Worm (Caenorhabditis elegans): ENCODE data around the gene ZK856.19.

ZK856.19 gene

ce11 chrV:10243105-10243504, 38.4 kb upstream of the ZK856.19 start, which contains the start of gene C12D8.9:
Gene C12D8.9, minus strand, starts transcription at chrV:10243205.
- no peak for TF ChIP-seq ceh-63 (GFP tag; optimal IDR thresholded peaks at IDR 0.05)
- no peak for TF ChIP-seq nhr-85 (tag)
- no peak for TF ChIP-seq pqm-1 (tag; optimal IDR thresholded peaks at IDR 0.05)
- TF ChIP-seq Y116A8C.19 (tag; optimal IDR thresholded peaks at IDR 0.05; ENCODE audit: borderline replicate concordance) = no peak
- no peak for TF ChIP-seq lsy-2 (tag; optimal IDR thresholded peaks at IDR 0.05)
- no peak for TF ChIP-seq hpl-2 (GFP tag; optimal IDR thresholded peaks at IDR 0.05)
- no peak for TF ChIP-seq unc-62 (GFP tag; optimal IDR thresholded peaks at IDR 0.05)
- no peak for TF ChIP-seq vab-15 (tag; optimal IDR thresholded peaks at IDR 0.05)
- TF ChIP-seq snpc-4 (tag; optimal IDR thresholded peaks at IDR 0.05) = no peak
- TF ChIP-seq ceh-8 (GFP tag; optimal IDR thresholded peaks at IDR 0.05) = no peak
- no peak for TF ChIP-seq pag-3 (tag; optimal IDR thresholded peaks at IDR 0.05; ENCODE audit: borderline replicate concordance, insufficient read depth)
- no peak for TF ChIP-seq aly-2 (tag; optimal IDR thresholded peaks at IDR 0.05)
- no peak for TF ChIP-seq aha-1 (tag; optimal IDR thresholded peaks at IDR 0.05)
- no peak for TF ChIP-seq efl-1 (optimal IDR thresholded peaks at IDR 0.05)
- TF ChIP-seq efl-1 (GFP tag; optimal IDR thresholded peaks at IDR 0.05 in 1 of 2) = no peak
- no peak for TF ChIP-seq ceh-88 (GFP tag; IDR thresholded peaks at IDR 0.05)
- no peak for TF ChIP-seq blmp-1 (tag; optimal IDR thresholded peaks at IDR 0.05)
- no peak for TF ChIP-seq sptf-1 (tag; optimal IDR thresholded peaks at IDR 0.05)
- TF ChIP-seq nhr-77 (tag; optimal IDR thresholded peaks at IDR 0.05) = no peak

ce11 chrV:10241121-10241803, 36.5 kb upstream of the ZK856.19 start, which contains the start of the genes C12D8.21 and col-148:
Gene C12D8.21, minus strand, starts transcription at chrV:10241188.
Gene col-148, plus strand, starts transcription at chrV:10241753.
- peak; percentile 96 for TF ChIP-seq dsc-1 (tag; optimal IDR thresholded peaks at IDR 0.05)
- no peak for TF ChIP-seq tlp-1 (tag; optimal IDR thresholded peaks at IDR 0.05)
- TF ChIP-seq nhr-11 (tag; optimal IDR thresholded peaks at IDR 0.05) = no peak
- no peak for TF ChIP-seq fkh-4 (tag; optimal IDR thresholded peaks at IDR 0.05; ENCODE audit: borderline replicate concordance)
- no peak for TF ChIP-seq xbp-1 (tag; optimal IDR thresholded peaks at IDR 0.05)
- TF ChIP-seq sox-4 (tag; optimal IDR thresholded peaks at IDR 0.05) = peak; percentile 22
- no peak for TF ChIP-seq zip-4 (GFP tag; optimal IDR thresholded peaks at IDR 0.05)
- no peak for TF ChIP-seq pag-3 (tag; optimal IDR thresholded peaks at IDR 0.05; ENCODE audit: borderline replicate concordance, insufficient read depth)
- TF ChIP-seq nhr-71 (tag; optimal IDR thresholded peaks at IDR 0.05) = peak; percentile 11
- peak; percentile 62 for TF ChIP-seq pax-3 (tag; optimal IDR thresholded peaks at IDR 0.05)
- TF ChIP-seq nhr-90 (tag; optimal IDR thresholded peaks at IDR 0.05; ENCODE audit: poor library complexity) = no peak
- TF ChIP-seq nhr-47 (tag; optimal IDR thresholded peaks at IDR 0.05) = peak; percentile 35
- TF ChIP-seq fkh-8 (tag; optimal IDR thresholded peaks at IDR 0.05) = peak; percentile 72
- no peak for TF ChIP-seq alr-1 (tag; optimal IDR thresholded peaks at IDR 0.05; ENCODE audit: borderline replicate concordance)

DNA sequence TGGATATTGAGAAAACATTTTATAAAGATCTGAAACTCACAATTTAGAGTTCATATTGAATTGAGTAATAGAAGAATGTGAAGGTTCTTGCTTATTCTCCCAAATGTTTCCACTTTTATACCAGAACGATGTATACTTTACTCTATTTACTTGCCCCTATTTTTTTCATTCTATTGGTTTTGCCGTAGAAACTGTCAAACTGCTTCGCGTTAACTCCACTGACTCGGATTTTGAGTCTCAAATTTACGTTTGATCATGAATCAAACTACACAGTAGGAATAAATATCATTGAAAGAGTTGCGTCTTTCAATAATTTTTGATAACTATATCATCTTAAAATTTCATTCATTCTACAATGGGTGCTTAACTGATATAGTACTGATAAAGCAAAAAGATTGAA, 35.1 kb upstream of the ZK856.19 start, which contains the start of gene fipr-8:
TSS of gene fipr-8 (minus strand) at position 101 of the 400 bp plus-strand sequence.
- TF ChIP-seq lsy-2 (tag; optimal IDR thresholded peaks at IDR 0.05) = no peak
- TF ChIP-seq sup-37 (GFP tag; optimal IDR thresholded peaks at IDR 0.05) = no peak
- TF ChIP-seq nhr-76 (tag; optimal IDR thresholded peaks at IDR 0.05) = no peak
- no peak for TF ChIP-seq elt-2 (tag; optimal IDR thresholded peaks at IDR 0.05)
- TF ChIP-seq nhr-237 (tag; optimal IDR thresholded peaks at IDR 0.05) = no peak
- TF ChIP-seq nhr-71 (tag; optimal IDR thresholded peaks at IDR 0.05) = no peak
- no peak for TF ChIP-seq dpl-1 (GFP tag; optimal IDR thresholded peaks at IDR 0.05)
- TF ChIP-seq ces-1 (GFP tag; optimal IDR thresholded peaks at IDR 0.05) = no peak
- TF ChIP-seq unc-62 (GFP tag; optimal IDR thresholded peaks at IDR 0.05) = no peak
- no peak for TF ChIP-seq ceh-8 (GFP tag; optimal IDR thresholded peaks at IDR 0.05)

Measured in whole organism, L1 larva.